Worm (Caenorhabditis elegans): ENCODE results near the gene C52E4.7.

The C52E4.7 gene

DNA sequence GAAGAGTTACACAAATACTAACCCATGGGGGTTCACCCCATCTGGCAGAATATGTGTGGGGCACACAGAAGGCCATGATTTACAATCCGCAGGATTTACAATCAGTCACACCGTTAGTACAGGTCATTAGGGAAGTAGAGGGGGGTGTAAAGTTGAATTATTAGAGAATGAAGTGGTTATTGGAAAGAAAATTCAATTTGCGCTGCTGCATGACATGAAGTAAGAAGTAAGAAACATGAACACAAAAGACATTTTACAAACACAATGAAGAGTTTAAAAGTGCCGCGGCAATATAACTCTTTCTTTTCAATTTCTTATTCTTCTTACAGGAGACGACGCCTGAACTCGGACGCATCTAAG is 33.3 kb upstream of the C52E4.7 start:
- peak; percentile 53 for TF ChIP-seq aha-1 (tag)
- TF ChIP-seq mep-1 (tag; optimal IDR thresholded peaks at IDR 0.05): no peak

DNA sequence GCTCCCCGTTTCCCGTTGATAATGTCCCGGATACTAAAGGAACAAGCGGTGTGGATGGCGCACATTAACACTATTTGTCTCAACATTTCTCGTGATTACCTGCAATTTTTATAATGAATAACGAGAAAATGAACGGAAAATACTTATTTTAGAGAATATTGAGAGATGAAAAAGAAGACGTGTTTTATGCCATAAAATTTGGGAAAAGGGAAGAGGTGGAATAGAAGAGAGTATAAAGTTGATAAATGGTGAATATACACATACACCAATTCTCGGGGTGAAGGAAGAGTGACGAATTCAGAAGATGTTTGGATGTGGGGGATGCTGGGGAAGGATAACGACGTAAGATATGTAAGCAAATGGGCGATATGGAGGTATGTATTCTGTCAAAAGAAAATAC is 29.4 kb upstream of the C52E4.7 start, which contains the start of gene F58H1.7:
Gene F58H1.7, minus strand, starts transcription at position 101 of the 400 bp plus-strand sequence.
- no peak for TF ChIP-seq skn-1 (tag; optimal IDR thresholded peaks at IDR 0.05)
- no peak for TF ChIP-seq cey-2 (tag; optimal IDR thresholded peaks at IDR 0.05; ENCODE audit: borderline replicate concordance, insufficient read depth)
- no peak for TF ChIP-seq nhr-102 (tag; optimal IDR thresholded peaks at IDR 0.05)
- no peak for TF ChIP-seq zag-1 (tag; optimal IDR thresholded peaks at IDR 0.05)
- TF ChIP-seq ama-1 (optimal IDR thresholded peaks at IDR 0.05): no peak
- TF ChIP-seq daf-19 (GFP tag; conservative IDR thresholded peaks at IDR 0.05): no peak
- TF ChIP-seq ceh-28 (tag; optimal IDR thresholded peaks at IDR 0.05): no peak
- no peak for TF ChIP-seq tra-1 (GFP tag; IDR thresholded peaks at IDR 0.05)
- TF ChIP-seq ceh-32 (tag; optimal IDR thresholded peaks at IDR 0.05; ENCODE audit: poor library complexity): no peak
- TF ChIP-seq mep-1 (tag; optimal IDR thresholded peaks at IDR 0.05): no peak
- no peak for TF ChIP-seq dmd-6 (GFP tag; IDR thresholded peaks at IDR 0.05)
- TF ChIP-seq daf-8 (GFP tag; IDR thresholded peaks at IDR 0.05): no peak
- TF ChIP-seq saeg-2 (GFP tag; IDR thresholded peaks at IDR 0.05): no peak
- TF ChIP-seq madf-5 (GFP tag; IDR thresholded peaks at IDR 0.05): no peak
- TF ChIP-seq mxl-3 (GFP tag; optimal IDR thresholded peaks at IDR 0.05): no peak
- no peak for TF ChIP-seq Y105C5A.15 (GFP tag; IDR thresholded peaks at IDR 0.05)
- TF ChIP-seq snpc-1.2 (GFP tag; IDR thresholded peaks at IDR 0.05): no peak
- no peak for TF ChIP-seq zip-2 (tag; optimal IDR thresholded peaks at IDR 0.05)
- TF ChIP-seq spr-1 (tag; optimal IDR thresholded peaks at IDR 0.05): no peak

DNA sequence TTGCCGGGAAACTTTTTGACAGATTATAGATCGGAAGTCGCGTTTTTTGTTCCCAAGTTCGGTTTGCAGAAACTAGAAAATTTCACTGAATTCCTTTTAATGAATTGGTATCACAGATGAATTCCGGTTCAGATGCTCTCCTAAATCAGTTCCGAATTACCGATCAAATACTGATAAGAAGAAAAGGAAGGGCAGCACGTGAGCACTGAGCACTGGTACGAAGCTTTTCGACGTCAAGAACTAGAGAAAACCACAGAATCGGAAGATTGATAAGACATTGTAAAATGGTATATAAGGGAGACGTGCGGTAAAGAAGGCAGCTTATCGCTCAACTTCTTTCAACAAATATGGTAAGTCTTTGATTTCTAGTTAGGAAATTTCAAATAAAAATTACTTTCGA is 18.9 kb upstream of the C52E4.7 start, which contains the start of gene cpr-1:
Gene cpr-1, plus strand, starts transcription at position 319 of the 400 bp plus-strand sequence.
- TF ChIP-seq lin-1 (GFP tag; IDR thresholded peaks at IDR 0.05) (peak; percentile 80), dve-1 (tag; optimal IDR thresholded peaks at IDR 0.05; ENCODE audit: insufficient read depth) (peak; percentile 65), daf-16 (GFP tag; optimal IDR thresholded peaks at IDR 0.05) (no peak), daf-16 (tag; optimal IDR thresholded peaks at IDR 0.05) (peak; percentile 42), dmd-6 (GFP tag; IDR thresholded peaks at IDR 0.05) (peak; percentile 92), ceh-28 (tag; optimal IDR thresholded peaks at IDR 0.05) (no peak), ZK337.2 (GFP tag; IDR thresholded peaks at IDR 0.05) (no peak), pqm-1 (tag; optimal IDR thresholded peaks at IDR 0.05) (peak; percentile 77), T20F7.1 (GFP tag; optimal IDR thresholded peaks at IDR 0.05) (peak; percentile 22), ceh-62 (tag; optimal IDR thresholded peaks at IDR 0.05) (no peak), nhr-28 (tag; optimal IDR thresholded peaks at IDR 0.05) (peak; percentile 69), jun-1 (tag; optimal IDR thresholded peaks at IDR 0.05) (no peak), nhr-77 (tag; optimal IDR thresholded peaks at IDR 0.05) (peak; percentile 25), nhr-48 (tag; optimal IDR thresholded peaks at IDR 0.05) (peak; percentile 69), hlh-30 (tag; optimal IDR thresholded peaks at IDR 0.05; ENCODE audit: insufficient read depth) (peak; percentile 12), unc-62 (GFP tag; optimal IDR thresholded peaks at IDR 0.05 in 1 of 2) (peak in 1 of 2 experiments; percentile 75), unc-62 (tag; optimal IDR thresholded peaks at IDR 0.05) (no peak), hlh-11 (tag; optimal IDR thresholded peaks at IDR 0.05) (peak; percentile 87)

DNA sequence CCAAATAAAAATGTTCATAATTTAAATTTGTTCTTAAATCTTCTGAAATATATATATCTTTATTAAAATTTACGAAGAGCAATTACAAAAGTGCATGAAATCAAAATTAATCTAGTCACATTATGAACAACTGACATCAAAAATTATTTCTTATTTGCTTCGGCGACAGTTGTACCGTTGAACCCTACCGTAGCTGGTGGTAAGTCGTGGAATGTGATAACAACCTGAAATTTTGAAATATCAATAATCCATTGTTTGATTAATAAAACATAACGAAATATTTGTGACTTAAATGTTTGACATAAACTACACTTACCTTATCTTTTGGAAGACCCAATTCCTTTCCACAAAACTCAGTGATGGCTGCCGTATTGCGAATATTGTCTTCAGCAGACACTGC is 17.4 kb upstream of the C52E4.7 start:
- TF ChIP-seq nhr-28 (tag; optimal IDR thresholded peaks at IDR 0.05): peak; percentile 77
- TF ChIP-seq zfp-3 (GFP tag; conservative IDR thresholded peaks at IDR 0.05): 0 out of 2 replicates have a peak, but pooled peaks have one; percentile 9
- TF ChIP-seq pqm-1 (tag; optimal IDR thresholded peaks at IDR 0.05): peak; percentile 34
- no peak for TF ChIP-seq daf-16 (GFP tag; optimal IDR thresholded peaks at IDR 0.05)
- TF ChIP-seq daf-16 (tag; optimal IDR thresholded peaks at IDR 0.05): peak; percentile 39
- peak; percentile 86 for TF ChIP-seq nhr-77 (tag; optimal IDR thresholded peaks at IDR 0.05)
- TF ChIP-seq lin-1 (GFP tag; IDR thresholded peaks at IDR 0.05): 0 out of 2 replicates have a peak, but pooled peaks have one; percentile 13
- TF ChIP-seq lsy-2 (tag; optimal IDR thresholded peaks at IDR 0.05): peak in 1 of 2 experiments; percentile 21
- no peak for TF ChIP-seq hif-1 (tag; optimal IDR thresholded peaks at IDR 0.05)
- TF ChIP-seq F49E8.2 (tag; optimal IDR thresholded peaks at IDR 0.05; ENCODE audit: borderline replicate concordance): no peak
- TF ChIP-seq dve-1 (tag; optimal IDR thresholded peaks at IDR 0.05; ENCODE audit: insufficient read depth): peak; percentile 68
- TF ChIP-seq T20F7.1 (GFP tag; optimal IDR thresholded peaks at IDR 0.05): peak; percentile 56
- peak; percentile 80 for TF ChIP-seq dmd-6 (GFP tag; IDR thresholded peaks at IDR 0.05)
- TF ChIP-seq unc-39 (tag; optimal IDR thresholded peaks at IDR 0.05): no peak
- 0 out of 2 replicates have a peak, but pooled peaks have one; percentile 46 for TF ChIP-seq tra-1 (GFP tag; IDR thresholded peaks at IDR 0.05)
- peak; percentile 49 for TF ChIP-seq hlh-11 (tag; optimal IDR thresholded peaks at IDR 0.05)
- TF ChIP-seq aha-1 (tag): no peak
- peak; percentile 27 for TF ChIP-seq nhr-10 (tag; optimal IDR thresholded peaks at IDR 0.05)
- no peak for TF ChIP-seq Y105C5A.15 (GFP tag; IDR thresholded peaks at IDR 0.05)
